Worm (Caenorhabditis elegans) whole organism, L1 larva: ENCODE data around the gene dod-21.
A peak's percentile ranks its signal among the peaks of the same experiment; 100 is the strongest.

Experiments used
- C04F5.9 ChIP-seq: sonication (generic microtip); optimal IDR thresholded peaks from 2 replicates; lab custom pipeline; 2016; ENCODE audit warnings: missing genetic modification characterization, missing compliant biosample characterization
- C16A3.4 ChIP-seq: fragments of 150-350 bp; optimal IDR thresholded peaks from 2 replicates; lab custom pipeline; 2014; ENCODE audit warnings: missing biosample characterization, missing genetic modification characterization
- C34B4.2 ChIP-seq: sonication (generic microtip); optimal IDR thresholded peaks from 2 replicates; lab custom pipeline; 2017; ENCODE audit warnings: mild to moderate bottlenecking, missing genetic modification characterization, missing compliant biosample characterization
- aha-1 ChIP-seq: fragments of 150-350 bp; optimal IDR thresholded peaks from 2 replicates; lab custom pipeline; 2014; ENCODE audit warnings: missing biosample characterization, missing genetic modification characterization
- alr-1 ChIP-seq: fragments of 200-800 bp; sonication (Bioruptor generic); optimal IDR thresholded peaks from 2 replicates; lab custom pipeline; 2018; ENCODE audit warnings: borderline replicate concordance, mild to moderate bottlenecking, missing genetic modification characterization, missing compliant biosample characterization
- blmp-1 ChIP-seq: fragments of 150-350 bp; optimal IDR thresholded peaks from 2 replicates; lab custom pipeline; 2014; ENCODE audit warnings: missing biosample characterization, missing genetic modification characterization
- ceh-88 ChIP-seq: fragments of 200-800 bp; sonication (Bioruptor generic); IDR thresholded peaks from 2 replicates; pipeline ENCODE4 v1.3.6; 2022; ENCODE audit warnings: missing genetic modification characterization, missing compliant biosample characterization
- ces-1 ChIP-seq: fragments of 150-350 bp; optimal IDR thresholded peaks from 2 replicates; lab custom pipeline; 2014; ENCODE audit warnings: missing biosample characterization, missing genetic modification reagents, missing genetic modification characterization
- dpl-1 ChIP-seq, 3 experiments: fragments of 150-350 bp in 2 of 3; sonication (generic microtip) in 1 of 3; optimal IDR thresholded peaks; 2 replicates each; lab custom pipeline; 2014 to 2017; ENCODE audit warnings: missing biosample characterization in 3 of 3, missing genetic modification characterization in 3 of 3, missing genetic modification reagents in 3 of 3
- efl-1 ChIP-seq, 4 experiments: fragments of 150-350 bp; optimal IDR thresholded peaks in 3 of 4; peaks in 1 of 4; 1 replicate in 1 of 4; 2 replicates in 3 of 4; lab custom pipeline; 2014; ENCODE audit warnings: missing biosample characterization in 2 of 4, missing genetic modification characterization in 2 of 4, missing genetic modification reagents in 2 of 4
- egl-13 ChIP-seq: sonication (generic microtip); optimal IDR thresholded peaks from 2 replicates; lab custom pipeline; 2016; ENCODE audit warnings: missing genotype, missing genetic modification reagents, missing genetic modification characterization, missing compliant biosample characterization
- elt-2 ChIP-seq: sonication (generic microtip); optimal IDR thresholded peaks from 2 replicates; lab custom pipeline; 2016; ENCODE audit warnings: missing genetic modification characterization, mild to moderate bottlenecking, inconsistent platforms, missing compliant biosample characterization, missing genetic modification reagents
- elt-3 ChIP-seq, 6 experiments: fragments of 150-350 bp in 1 of 6; sonication (generic microtip); optimal IDR thresholded peaks; 2 replicates each; lab custom pipeline; 2017 to 2018; ENCODE audit warnings: missing biosample characterization in 6 of 6, missing genetic modification characterization in 6 of 6, inconsistent platforms in 1 of 6
- ets-5 ChIP-seq: fragments of 200-800 bp; sonication (Bioruptor generic); IDR thresholded peaks from 2 replicates; pipeline ENCODE4 v1.3.6; 2022; ENCODE audit warnings: missing genetic modification characterization, missing compliant biosample characterization
- fkh-4 ChIP-seq: sonication (generic microtip); optimal IDR thresholded peaks from 2 replicates; lab custom pipeline; 2016; ENCODE audit warnings: missing compliant biosample characterization, missing genetic modification characterization, borderline replicate concordance
- hlh-4 ChIP-seq: sonication (generic microtip); optimal IDR thresholded peaks from 2 replicates; lab custom pipeline; 2016; ENCODE audit warnings: mild to moderate bottlenecking, missing genetic modification characterization, missing compliant biosample characterization
- hpl-2 ChIP-seq: fragments of 150-350 bp; optimal IDR thresholded peaks from 2 replicates; lab custom pipeline; 2014; ENCODE audit warnings: missing biosample characterization, missing genetic modification reagents, missing genetic modification characterization
- lin-15B ChIP-seq: fragments of 150-350 bp; sonication (generic microtip); optimal IDR thresholded peaks from 3 replicates; lab custom pipeline; 2014; ENCODE audit warnings: missing biosample characterization, missing genetic modification characterization
- lin-35 ChIP-seq, 2 experiments: fragments of 150-350 bp; optimal IDR thresholded peaks; 2 replicates each; lab custom pipeline; 2014; ENCODE audit warnings: missing biosample characterization in 2 of 2, missing genetic modification characterization in 2 of 2, missing genetic modification reagents in 2 of 2
- lin-39 ChIP-seq: fragments of 150-350 bp; optimal IDR thresholded peaks from 2 replicates; lab custom pipeline; 2014; ENCODE audit warnings: missing biosample characterization, missing genetic modification reagents, missing genetic modification characterization
- mdl-1 ChIP-seq, 2 experiments: fragments of 150-350 bp; optimal IDR thresholded peaks; 2 replicates each; lab custom pipeline; 2014 to 2017; ENCODE audit warnings: missing biosample characterization in 2 of 2, missing genetic modification characterization in 2 of 2, inconsistent platforms in 1 of 2
- mep-1 ChIP-seq: fragments of 150-350 bp; optimal IDR thresholded peaks from 2 replicates; lab custom pipeline; 2014; ENCODE audit warnings: missing biosample characterization, missing genetic modification characterization
- nhr-11 ChIP-seq: fragments of 150-350 bp; optimal IDR thresholded peaks from 2 replicates; lab custom pipeline; 2014; ENCODE audit warnings: missing biosample characterization, missing genetic modification characterization
- nhr-19 ChIP-seq: fragments of 200-800 bp; sonication (Bioruptor generic); conservative IDR thresholded peaks from 2 replicates; pipeline ENCODE4 v1.3.6; 2022; ENCODE audit warnings: missing genetic modification characterization, missing compliant biosample characterization
- nhr-20 ChIP-seq: sonication (generic microtip); optimal IDR thresholded peaks from 2 replicates; lab custom pipeline; 2016; ENCODE audit warnings: mild to moderate bottlenecking, missing genetic modification characterization, missing compliant biosample characterization
- nhr-47 ChIP-seq: sonication (generic microtip); optimal IDR thresholded peaks from 2 replicates; lab custom pipeline; 2016; ENCODE audit warnings: mild to moderate bottlenecking, missing genetic modification characterization, moderate library complexity, missing compliant biosample characterization
- nhr-84 ChIP-seq: sonication (generic microtip); optimal IDR thresholded peaks from 2 replicates; lab custom pipeline; 2017; ENCODE audit warnings: missing biosample characterization, missing genetic modification characterization
- nhr-85 ChIP-seq: sonication (generic microtip); peaks from one replicate; lab custom pipeline; 2016; ENCODE audit warnings: missing genetic modification characterization, inconsistent platforms, missing compliant biosample characterization
- pag-3 ChIP-seq: sonication (generic microtip); optimal IDR thresholded peaks from 2 replicates; lab custom pipeline; 2017; ENCODE audit warnings: missing genetic modification characterization, mild to moderate bottlenecking, missing compliant biosample characterization, antibody characterized with exemption, borderline replicate concordance; ENCODE audit not compliant: insufficient read depth
- pax-3 ChIP-seq: fragments of 200-800 bp; sonication (Bioruptor generic); optimal IDR thresholded peaks from 2 replicates; lab custom pipeline; 2018; ENCODE audit warnings: mild to moderate bottlenecking, missing genetic modification characterization, moderate library complexity, missing compliant biosample characterization
- rnt-1 ChIP-seq: sonication (generic microtip); optimal IDR thresholded peaks from 2 replicates; lab custom pipeline; 2016; ENCODE audit warnings: mild to moderate bottlenecking, missing genetic modification characterization, moderate library complexity, missing compliant biosample characterization
- sptf-1 ChIP-seq: fragments of 150-350 bp; optimal IDR thresholded peaks from 2 replicates; lab custom pipeline; 2014; ENCODE audit warnings: missing biosample characterization, missing genetic modification characterization
- swsn-7 ChIP-seq: sonication (generic microtip); optimal IDR thresholded peaks from 2 replicates; lab custom pipeline; 2016; ENCODE audit warnings: missing genetic modification characterization, missing compliant biosample characterization
- unc-130 ChIP-seq: fragments of 150-350 bp; optimal IDR thresholded peaks from 2 replicates; lab custom pipeline; 2017; ENCODE audit warnings: missing biosample characterization, missing genetic modification characterization, inconsistent platforms
- unc-30 ChIP-seq: sonication (generic microtip); optimal IDR thresholded peaks from 2 replicates; lab custom pipeline; 2017; ENCODE audit warnings: missing biosample characterization, missing genetic modification characterization
- unc-86 ChIP-seq: sonication (generic microtip); optimal IDR thresholded peaks from 2 replicates; lab custom pipeline; 2016; ENCODE audit warnings: missing genetic modification characterization, missing compliant biosample characterization
- xbp-1 ChIP-seq: sonication (generic microtip); optimal IDR thresholded peaks from 2 replicates; lab custom pipeline; 2016; ENCODE audit warnings: missing genetic modification characterization, missing compliant biosample characterization
- zag-1 ChIP-seq: fragments of 150-350 bp; optimal IDR thresholded peaks from 2 replicates; lab custom pipeline; 2014; ENCODE audit warnings: missing biosample characterization, missing genetic modification characterization
- zip-4 ChIP-seq: fragments of 200-800 bp; sonication (Bioruptor generic); optimal IDR thresholded peaks from 2 replicates; lab custom pipeline; 2018; ENCODE audit warnings: mild to moderate bottlenecking, missing genetic modification characterization, moderate library complexity, missing compliant biosample characterization
- ztf-11 ChIP-seq, 2 experiments: sonication (generic microtip); optimal IDR thresholded peaks; 2 replicates each; lab custom pipeline; 2016 to 2017; ENCODE audit warnings: missing genetic modification characterization in 2 of 2, missing biosample characterization in 1 of 2, missing compliant biosample characterization in 1 of 2

Gene dod-21

DNA sequence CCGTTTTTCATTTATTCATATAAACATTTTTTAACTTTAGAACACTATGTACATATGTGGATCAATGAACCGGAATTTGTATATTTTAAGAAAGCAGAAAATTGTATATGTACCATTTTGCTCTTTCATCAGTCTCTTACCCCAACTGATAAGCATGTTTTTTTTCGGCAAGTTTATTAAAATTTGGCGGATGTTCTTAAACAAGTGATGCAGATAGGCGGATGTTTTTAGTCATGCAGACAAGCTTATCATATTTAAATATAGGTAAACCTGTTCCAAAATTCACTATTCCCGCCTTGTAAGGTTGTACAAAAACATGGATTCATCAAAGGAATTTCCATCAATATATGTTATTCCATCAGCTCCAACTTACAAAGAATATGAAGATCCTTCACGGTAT, 37.1 kb upstream of the dod-21 start, which contains the start of gene K08D8.9:
Gene K08D8.9, plus strand, starts transcription at position 301 of the 400 bp plus-strand sequence.
- TF ChIP-seq unc-30 (tag; lab: Kevin White, UChicago) (no peak), nhr-84 (no peak), elt-3 (tag; optimal IDR thresholded peaks at IDR 0.05; lab: Kevin White, UChicago) (no peak), hlh-4 (tag; lab: Kevin White, UChicago) (no peak), C34B4.2 (no peak), egl-13 (tag; lab: Kevin White, UChicago) (no peak), pax-3 (tag; lab: Kevin White, UChicago) (no peak)

DNA sequence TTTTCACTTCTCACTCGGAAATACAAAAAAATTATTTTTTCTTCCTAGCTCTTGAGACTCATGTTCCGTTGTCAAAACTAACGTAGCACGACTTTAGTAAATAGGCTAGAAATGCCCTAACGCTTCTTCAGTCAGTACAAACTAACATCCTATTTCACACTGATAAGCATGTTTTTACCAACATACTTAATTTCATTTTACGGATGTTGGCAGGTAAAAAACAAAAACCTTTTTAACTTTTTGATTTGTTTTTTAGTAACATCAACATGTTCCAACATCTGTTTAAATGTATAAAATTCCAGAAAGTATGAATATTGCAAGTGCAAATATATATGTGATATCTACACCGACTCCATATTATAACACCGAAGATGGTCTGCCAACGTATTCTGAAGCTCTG, 36.3 kb upstream of the dod-21 start, which contains the start of gene K08D8.10:
Gene K08D8.10, plus strand, starts transcription at position 301 of the 400 bp plus-strand sequence.
- TF ChIP-seq lin-15B (tag; lab: Kevin White, UChicago) (no peak), fkh-4 (tag; lab: Kevin White, UChicago) (no peak), nhr-85 (tag; lab: Kevin White, UChicago) (no peak), mep-1 (tag; lab: Kevin White, UChicago) (no peak), sptf-1 (tag; lab: Kevin White, UChicago) (no peak), unc-86 (tag; lab: Kevin White, UChicago) (no peak), ets-5 (no peak)

DNA sequence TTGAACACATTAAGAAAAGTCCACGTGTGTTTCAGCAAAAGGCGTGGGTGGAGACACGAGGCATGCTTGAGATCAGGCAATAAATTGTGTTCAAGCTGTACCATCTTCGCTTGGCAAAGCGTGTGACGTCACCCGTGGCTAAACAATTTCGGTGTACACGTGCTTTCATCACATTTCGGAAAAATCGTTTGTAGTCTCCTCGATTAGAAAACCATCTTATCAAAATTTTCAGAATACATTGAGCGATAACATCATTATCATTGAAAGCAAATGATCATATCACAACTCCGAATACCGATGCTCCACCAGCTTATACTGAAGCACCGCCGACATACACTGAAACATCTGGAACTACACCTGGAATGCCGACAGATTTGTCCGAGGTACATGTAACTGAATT, 34.9 kb upstream of the dod-21 start:
- TF ChIP-seq elt-2 (tag; lab: Kevin White, UChicago) = peak; percentile 83
- TF ChIP-seq lin-35 (GFP tag; optimal IDR thresholded peaks at IDR 0.05; lab: Kevin White, UChicago) = peak in 1 of 2 experiments; percentile 15
- no peak for TF ChIP-seq swsn-7 (tag; lab: Kevin White, UChicago)
- no peak for TF ChIP-seq C34B4.2

DNA sequence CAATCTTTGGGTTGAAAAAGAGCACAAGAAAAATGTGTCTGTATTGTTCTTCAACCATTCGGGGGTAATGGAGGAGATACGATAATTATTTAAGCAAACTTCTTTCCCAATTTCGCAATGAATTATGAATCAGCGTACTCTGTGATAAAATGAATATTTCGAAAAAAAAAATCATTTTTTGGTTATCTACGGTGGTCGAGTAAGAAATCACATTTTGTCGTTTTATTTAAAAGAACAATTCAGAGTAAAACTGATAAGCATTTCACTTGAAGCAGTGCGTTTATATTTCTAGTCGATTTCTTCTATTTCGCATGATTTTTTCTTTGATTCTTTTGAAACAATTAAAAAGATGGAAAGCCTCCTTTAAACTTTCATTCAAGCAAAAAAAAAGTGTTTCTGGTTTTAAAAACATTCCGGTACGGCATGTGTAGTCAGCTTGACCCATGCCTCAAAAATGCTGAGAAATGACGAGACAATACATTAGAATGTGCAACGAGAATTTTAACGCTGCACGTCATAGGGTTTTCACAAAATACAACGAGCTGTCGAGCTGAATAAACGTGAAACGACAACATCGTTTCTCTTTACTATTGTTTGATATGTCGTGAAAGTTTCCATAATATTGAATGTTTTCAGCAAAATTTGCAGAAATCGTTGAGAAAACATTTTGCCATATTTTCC, 34.0 kb upstream of the dod-21 start, which contains the start of gene K08D8.2:
Gene K08D8.2, plus strand, starts transcription at position 631 of the 681 bp plus-strand sequence.
- no peak for TF ChIP-seq ets-5
- peak; percentile 49 for TF ChIP-seq elt-2 (tag; lab: Kevin White, UChicago)

DNA sequence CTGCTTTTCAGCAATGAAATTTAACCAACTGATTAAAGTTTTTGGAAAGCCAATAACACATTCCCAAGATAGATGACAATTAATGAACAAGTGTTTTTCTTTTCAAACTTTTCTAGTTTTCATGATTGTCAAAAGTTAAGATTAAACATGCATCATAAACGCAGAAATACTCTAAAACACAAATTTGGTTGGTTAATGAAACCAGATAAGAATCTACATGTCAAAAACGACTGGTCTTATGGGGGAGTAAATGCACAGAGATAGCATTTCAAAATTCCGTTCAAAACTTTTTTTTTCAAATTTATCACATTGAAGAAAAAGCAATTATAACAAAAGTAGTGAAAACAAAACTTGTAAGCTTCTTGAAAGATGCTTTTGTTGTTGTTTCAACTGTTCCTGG, 32.9 kb upstream of the dod-21 start:
- TF ChIP-seq ztf-11 (tag; optimal IDR thresholded peaks at IDR 0.05; lab: Kevin White, UChicago) = no peak
- no peak for TF ChIP-seq efl-1 (optimal IDR thresholded peaks at IDR 0.05; lab: Kevin White, UChicago)
- TF ChIP-seq efl-1 (GFP tag; optimal IDR thresholded peaks at IDR 0.05 in 1 of 2; lab: Kevin White, UChicago) = no peak
- no peak for TF ChIP-seq fkh-4 (tag; lab: Kevin White, UChicago)
- no peak for TF ChIP-seq ces-1 (GFP tag; lab: Kevin White, UChicago)
- TF ChIP-seq C34B4.2 = no peak
- TF ChIP-seq aha-1 (tag; lab: Kevin White, UChicago) = no peak
- no peak for TF ChIP-seq zip-4
- no peak for TF ChIP-seq elt-3 (tag; optimal IDR thresholded peaks at IDR 0.05; lab: Kevin White, UChicago)
- TF ChIP-seq pag-3 = no peak
- no peak for TF ChIP-seq dpl-1 (GFP tag; optimal IDR thresholded peaks at IDR 0.05; lab: Kevin White, UChicago)
- TF ChIP-seq ceh-88 (GFP tag; lab: Robert Waterston, UW) = no peak
- no peak for TF ChIP-seq alr-1 (tag; lab: Kevin White, UChicago)

DNA sequence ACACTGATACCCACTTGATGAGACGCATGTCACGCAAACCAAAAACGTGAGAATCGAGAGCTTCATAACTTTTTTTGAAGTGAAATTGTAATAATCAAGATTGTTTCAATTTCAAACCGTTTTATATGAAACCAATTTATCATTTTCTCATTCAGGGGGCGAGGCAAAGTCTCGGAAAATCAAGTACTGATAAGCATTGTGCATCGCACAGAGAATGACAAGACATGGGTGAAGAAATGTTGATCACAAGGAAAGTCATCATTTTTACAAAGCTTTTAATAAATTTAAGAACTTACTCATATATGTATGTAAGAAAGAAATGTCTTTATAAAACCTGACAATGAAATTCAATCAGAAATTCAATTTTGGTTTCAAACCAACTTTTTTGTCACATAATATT, 30.0 kb upstream of the dod-21 start, which contains the start of gene K08D8.3:
Gene K08D8.3, minus strand, starts transcription at position 131 of the 400 bp plus-strand sequence.
- TF ChIP-seq rnt-1 (tag; lab: Kevin White, UChicago) (no peak), lin-39 (tag; lab: Kevin White, UChicago) (no peak), nhr-11 (tag; lab: Kevin White, UChicago) (no peak), lin-35 (GFP tag; optimal IDR thresholded peaks at IDR 0.05; lab: Kevin White, UChicago) (peak in 1 of 2 experiments; percentile 16), mdl-1 (tag; optimal IDR thresholded peaks at IDR 0.05; lab: Kevin White, UChicago) (no peak), pag-3 (no peak), elt-2 (tag; lab: Kevin White, UChicago) (peak; percentile 86), C34B4.2 (no peak), xbp-1 (tag; lab: Kevin White, UChicago) (no peak), hpl-2 (GFP tag; lab: Kevin White, UChicago) (no peak), blmp-1 (tag; lab: Kevin White, UChicago) (no peak), nhr-20 (tag; lab: Kevin White, UChicago) (peak; percentile 11), unc-130 (tag; lab: Kevin White, UChicago) (no peak), sptf-1 (tag; lab: Kevin White, UChicago) (no peak), C16A3.4 (tag; lab: Kevin White, UChicago) (no peak), swsn-7 (tag; lab: Kevin White, UChicago) (no peak), nhr-19 (no peak), lin-15B (tag; lab: Kevin White, UChicago) (no peak), nhr-47 (tag; lab: Kevin White, UChicago) (no peak), zag-1 (tag; lab: Kevin White, UChicago) (no peak), C04F5.9 (no peak)
